Fruit fly (Drosophila melanogaster) whole organism, embryonic: ENCODE measurements around the gene CG13603.

Experiments used
- Atf-2 ChIP-seq: fragments of 200-800 bp; sonication (Bioruptor generic); optimal IDR thresholded peaks from 2 replicates; lab custom pipeline; 2016; ENCODE audit warnings: missing biosample characterization, missing genetic modification characterization
- Awh ChIP-seq: fragments of 200-800 bp; sonication (Bioruptor generic); IDR thresholded peaks from 2 replicates; pipeline ENCODE4, ENCODE4 v1.3.6; 2022; ENCODE audit warnings: missing biosample characterization, missing genetic modification characterization
- CG10462 ChIP-seq: fragments of 200-800 bp; sonication (Bioruptor generic); optimal IDR thresholded peaks from 2 replicates; lab custom pipeline; 2016; ENCODE audit warnings: missing biosample characterization, missing genetic modification characterization
- CG12219 ChIP-seq: fragments of 200-800 bp; sonication (Bioruptor generic); optimal IDR thresholded peaks from 3 replicates; lab custom pipeline; 2018; ENCODE audit warnings: missing biosample characterization, mild to moderate bottlenecking, missing genetic modification characterization
- CG12236 ChIP-seq: fragments of 200-800 bp; sonication (Bioruptor generic); optimal IDR thresholded peaks from 2 replicates; lab custom pipeline; 2016; ENCODE audit warnings: missing biosample characterization, missing genetic modification characterization
- CG12659 ChIP-seq: fragments of 200-800 bp; sonication (Bioruptor generic); optimal IDR thresholded peaks from 3 replicates; lab custom pipeline; 2017; ENCODE audit warnings: mild to moderate bottlenecking, missing biosample characterization, missing genetic modification reagents, missing genetic modification characterization
- CG12942 ChIP-seq: fragments of 200-800 bp; sonication (Bioruptor generic); optimal IDR thresholded peaks from 3 replicates; lab custom pipeline; 2016; ENCODE audit warnings: missing biosample characterization, missing genetic modification characterization
- CG14965 ChIP-seq: fragments of 200-800 bp; sonication (Bioruptor generic); optimal IDR thresholded peaks from 2 replicates; lab custom pipeline; 2016; ENCODE audit warnings: missing biosample characterization, missing genetic modification characterization, borderline replicate concordance
- CG15073 ChIP-seq: fragments of 200-800 bp; sonication (Bioruptor generic); optimal IDR thresholded peaks from 2 replicates; lab custom pipeline; 2016; ENCODE audit warnings: missing biosample characterization, missing genetic modification characterization
- CG17568 ChIP-seq: fragments of 200-800 bp; sonication (Bioruptor generic); optimal IDR thresholded peaks from 2 replicates; lab custom pipeline; 2018; ENCODE audit warnings: missing biosample characterization, mild to moderate bottlenecking, missing genetic modification characterization, moderate library complexity
- CG17912 ChIP-seq: fragments of 200-800 bp; sonication (Bioruptor generic); optimal IDR thresholded peaks from 2 replicates; lab custom pipeline; 2018; ENCODE audit warnings: missing biosample characterization, mild to moderate bottlenecking, missing genetic modification characterization
- CG1832 ChIP-seq: fragments of 200-800 bp; sonication (Bioruptor generic); optimal IDR thresholded peaks from 2 replicates; lab custom pipeline; 2017; ENCODE audit warnings: missing biosample characterization, mild to moderate bottlenecking, missing genetic modification characterization, inconsistent platforms
- CG34376 ChIP-seq: fragments of 200-800 bp; sonication (Bioruptor generic); optimal IDR thresholded peaks from 2 replicates; lab custom pipeline; 2018; ENCODE audit warnings: missing biosample characterization, mild to moderate bottlenecking, missing genetic modification characterization
- CG4820 ChIP-seq: fragments of 200-800 bp; sonication (Bioruptor generic); optimal IDR thresholded peaks from 3 replicates; lab custom pipeline; 2016; ENCODE audit warnings: missing biosample characterization, missing genetic modification characterization
- CG7372 ChIP-seq: fragments of 200-800 bp; sonication (Bioruptor generic); IDR thresholded peaks from 2 replicates; pipeline ENCODE4 v1.3.6; 2022; ENCODE audit warnings: missing biosample characterization, missing genetic modification characterization
- CG7839 ChIP-seq: fragments of 200-800 bp; sonication (Bioruptor generic); optimal IDR thresholded peaks from 3 replicates; lab custom pipeline; 2018; ENCODE audit warnings: missing biosample characterization, mild to moderate bottlenecking, missing genetic modification characterization, moderate library complexity
- CG7928 ChIP-seq: fragments of 200-800 bp; sonication (Bioruptor generic); optimal IDR thresholded peaks from 2 replicates; lab custom pipeline; 2017; ENCODE audit warnings: missing biosample characterization, mild to moderate bottlenecking, missing genetic modification characterization
- CG9215 ChIP-seq: fragments of 200-800 bp; sonication (Bioruptor generic); IDR thresholded peaks from 2 replicates; pipeline ENCODE4 v1.3.6; 2022; ENCODE audit warnings: missing biosample characterization, missing genetic modification characterization
- CTCF ChIP-seq: fragments of 200-800 bp; sonication (Bioruptor generic); optimal IDR thresholded peaks from 2 replicates; lab custom pipeline; 2017; ENCODE audit warnings: missing biosample characterization, mild to moderate bottlenecking, missing genetic modification characterization, moderate library complexity
- D19A ChIP-seq: fragments of 200-800 bp; optimal IDR thresholded peaks from 3 replicates; lab custom pipeline; 2019; ENCODE audit warnings: missing biosample characterization, mild to moderate bottlenecking, missing genetic modification characterization, moderate library complexity
- GATAe ChIP-seq: fragments of 200-800 bp; sonication (Bioruptor generic); conservative IDR thresholded peaks from 2 replicates; pipeline ENCODE4 v1.3.6; 2022; ENCODE audit warnings: missing biosample characterization, missing genetic modification characterization
- Hr51 ChIP-seq, 2 experiments: fragments of 200-800 bp; sonication (Bioruptor generic); optimal IDR thresholded peaks; 2 replicates in 1 of 2; 3 replicates in 1 of 2; lab custom pipeline; 2016 to 2018; ENCODE audit warnings: missing biosample characterization in 2 of 2, missing genetic modification characterization in 2 of 2, mild to moderate bottlenecking in 1 of 2, moderate library complexity in 1 of 2
- MBD-R2 ChIP-seq: fragments of 200-800 bp; sonication (Bioruptor generic); IDR thresholded peaks from 2 replicates; pipeline ENCODE4 v1.3.6; 2022; ENCODE audit warnings: missing biosample characterization, missing genetic modification characterization
- MTF-1 ChIP-seq: fragments of 200-800 bp; sonication (Bioruptor generic); optimal IDR thresholded peaks from 2 replicates; lab custom pipeline; 2018; ENCODE audit warnings: missing biosample characterization, mild to moderate bottlenecking, missing genetic modification characterization, borderline replicate concordance
- Med ChIP-seq: fragments of 200-800 bp; sonication (Bioruptor generic); peaks from one replicate; lab custom pipeline; 2016; ENCODE audit warnings: missing biosample characterization, missing genetic modification characterization, mild to moderate bottlenecking, inconsistent platforms, moderate library complexity
- NC2β ChIP-seq: fragments of 200-800 bp; sonication (Bioruptor generic); optimal IDR thresholded peaks from 2 replicates; lab custom pipeline; 2016; ENCODE audit warnings: missing biosample characterization, missing genetic modification characterization
- Side ChIP-seq: fragments of 200-800 bp; sonication (Bioruptor generic); optimal IDR thresholded peaks from 2 replicates; lab custom pipeline; 2016; ENCODE audit warnings: missing biosample characterization, missing genetic modification characterization
- Sox100B ChIP-seq: fragments of 200-800 bp; sonication (Bioruptor generic); optimal IDR thresholded peaks from 3 replicates; lab custom pipeline; 2018; ENCODE audit warnings: missing biosample characterization, mild to moderate bottlenecking, missing genetic modification characterization
- Vsx1 ChIP-seq: fragments of 200-800 bp; sonication (Bioruptor generic); optimal IDR thresholded peaks from 2 replicates; lab custom pipeline; 2017; ENCODE audit warnings: missing biosample characterization, mild to moderate bottlenecking, missing genetic modification characterization, missing genetic modification reagents
- al ChIP-seq: fragments of 200-800 bp; sonication (Bioruptor generic); IDR thresholded peaks from 2 replicates; pipeline ENCODE4 v1.3.6; 2022; ENCODE audit warnings: missing biosample characterization, missing genetic modification characterization
- ap ChIP-seq: fragments of 200-800 bp; sonication (Bioruptor generic); IDR thresholded peaks from 2 replicates; pipeline ENCODE4 v1.3.6; 2022; ENCODE audit warnings: missing biosample characterization, missing genetic modification characterization
- ato ChIP-seq: fragments of 200-800 bp; sonication (Bioruptor generic); IDR thresholded peaks from 2 replicates; pipeline ENCODE4 v1.3.6; 2022; ENCODE audit warnings: missing biosample characterization, missing genetic modification characterization; ENCODE audit not compliant: partially characterized antibody
- corto ChIP-seq: fragments of 200-800 bp; sonication (Bioruptor generic); optimal IDR thresholded peaks from 2 replicates; lab custom pipeline; 2016; ENCODE audit warnings: missing biosample characterization, mild to moderate bottlenecking, missing genetic modification characterization, moderate library complexity
- dan ChIP-seq: fragments of 200-800 bp; sonication (Bioruptor generic); IDR thresholded peaks from 2 replicates; pipeline ENCODE4 v1.3.6; 2022; ENCODE audit warnings: missing biosample characterization, missing genetic modification characterization
- dm ChIP-seq: fragments of 200-800 bp; sonication (Bioruptor generic); optimal IDR thresholded peaks from 3 replicates; lab custom pipeline; 2016; ENCODE audit warnings: missing biosample characterization, missing genetic modification characterization
- dmrt11E ChIP-seq: fragments of 200-800 bp; sonication (Bioruptor generic); optimal IDR thresholded peaks from 3 replicates; lab custom pipeline; 2018; ENCODE audit warnings: missing biosample characterization, mild to moderate bottlenecking, missing genetic modification characterization, moderate library complexity
- ftz-f1 ChIP-seq: fragments of 200-800 bp; sonication (Bioruptor generic); optimal IDR thresholded peaks from 2 replicates; lab custom pipeline; 2016; ENCODE audit warnings: missing biosample characterization, missing genetic modification characterization
- gt ChIP-seq: fragments of 200-800 bp; sonication (Bioruptor generic); IDR thresholded peaks from 2 replicates; pipeline ENCODE4 v1.3.6; 2022; ENCODE audit warnings: missing biosample characterization, missing genetic modification characterization
- h ChIP-seq: fragments of >200 bp; optimal IDR thresholded peaks from 2 replicates; lab custom pipeline; 2017
- hkb ChIP-seq, 2 experiments: fragments of 200-800 bp in 1 of 2; fragments of >200 bp in 1 of 2; sonication (Bioruptor generic) in 1 of 2; IDR thresholded peaks in 1 of 2; optimal IDR thresholded peaks in 1 of 2; 2 replicates each; pipeline versions ENCODE4 v1.3.6 to Lab custom; 2017 to 2022; ENCODE audit warnings: missing biosample characterization in 1 of 2, missing genetic modification characterization in 1 of 2
- inv ChIP-seq: fragments of 200-800 bp; sonication (Bioruptor generic); IDR thresholded peaks from 2 replicates; pipeline ENCODE4 v1.3.6; 2022; ENCODE audit warnings: missing biosample characterization, missing genetic modification characterization; ENCODE audit not compliant: partially characterized antibody
- jigr1 ChIP-seq: fragments of 200-800 bp; sonication (Bioruptor generic); IDR thresholded peaks from 3 replicates; pipeline ENCODE4 v1.3.6; 2022; ENCODE audit warnings: missing biosample characterization, missing genetic modification characterization
- p53 ChIP-seq: fragments of 200-800 bp; sonication (Bioruptor generic); optimal IDR thresholded peaks from 2 replicates; lab custom pipeline; 2016; ENCODE audit warnings: missing biosample characterization, missing genetic modification characterization
- pzg ChIP-seq: fragments of 200-800 bp; sonication (Bioruptor generic); optimal IDR thresholded peaks from 3 replicates; lab custom pipeline; 2018; ENCODE audit warnings: missing biosample characterization, mild to moderate bottlenecking, missing genetic modification characterization, moderate library complexity
- row ChIP-seq: fragments of 200-800 bp; sonication (Bioruptor generic); IDR thresholded peaks from 3 replicates; pipeline ENCODE4 v1.3.6; 2022; ENCODE audit warnings: missing biosample characterization, missing genetic modification characterization
- sima ChIP-seq: fragments of 200-800 bp; sonication (Bioruptor generic); optimal IDR thresholded peaks from 2 replicates; lab custom pipeline; 2016; ENCODE audit warnings: missing biosample characterization, missing genetic modification characterization
- ttk ChIP-seq: fragments of 200-800 bp; sonication (Bioruptor generic); IDR thresholded peaks from 2 replicates; pipeline ENCODE4 v2.1.2; 2022; ENCODE audit warnings: missing biosample characterization, missing genetic modification characterization
- vvl ChIP-seq: fragments of 200-800 bp; sonication (Bioruptor generic); IDR thresholded peaks from 2 replicates; pipeline ENCODE4 v1.3.6; 2022; ENCODE audit warnings: missing biosample characterization, missing genetic modification characterization
- wor ChIP-seq: fragments of 200-800 bp; sonication (Bioruptor generic); IDR thresholded peaks from 2 replicates; pipeline ENCODE4 v1.3.6; 2022; ENCODE audit warnings: missing biosample characterization, missing genetic modification characterization

Gene CG13603

DNA sequence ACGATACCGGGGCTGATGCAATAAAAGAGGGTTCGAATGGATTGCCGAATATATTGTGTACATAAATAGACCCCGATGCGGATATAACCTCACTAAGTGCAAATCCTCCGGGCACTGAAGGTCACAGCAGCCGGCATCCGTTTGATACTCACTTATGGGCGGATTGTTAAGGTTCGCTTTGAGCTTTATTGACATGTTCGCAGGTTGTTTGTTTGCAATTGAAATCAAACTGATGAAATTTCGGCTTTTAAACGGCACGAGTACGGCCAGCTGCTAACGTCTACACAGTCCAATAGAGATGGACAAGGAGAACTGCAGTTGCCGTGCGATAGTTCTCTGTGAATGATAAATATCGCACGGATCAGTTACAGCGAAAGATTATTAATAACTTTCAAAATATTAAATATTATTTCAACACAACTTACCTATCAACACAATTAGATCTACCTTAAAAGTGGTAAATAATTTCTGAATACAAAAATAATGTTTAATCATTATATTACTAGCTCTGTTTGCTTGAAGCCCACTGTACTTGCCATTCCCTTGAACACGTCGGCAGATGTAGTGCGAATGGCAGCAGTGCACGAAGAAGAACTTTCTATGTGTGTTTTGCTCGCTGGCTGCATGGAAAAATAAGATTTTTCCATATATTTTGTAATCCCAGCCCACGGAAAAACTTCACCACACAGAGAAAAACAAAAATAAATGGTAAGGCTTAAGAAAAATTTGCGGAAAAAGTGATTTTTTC is 28.1 kb downstream of the CG13603 start, which contains the start of the genes GluProRS and AP-1sigma (continued):
- TF ChIP-seq ap, result peak; percentile 94
- peak; percentile 58 for TF ChIP-seq p53 (GFP tag; lab: Kevin White, UChicago)
- peak; percentile 88 for TF ChIP-seq gt (GFP tag; lab: Robert Waterston, UW)
- TF ChIP-seq CG4820 (GFP tag; lab: Kevin White, UChicago), result peak; percentile 92
- peak; percentile 82 for TF ChIP-seq Sox100B (GFP tag; lab: Kevin White, UChicago)
- peak; percentile 16 for TF ChIP-seq hkb (optimal IDR thresholded peaks at IDR 0.05; lab: Kevin White, UChicago)
- peak; percentile 93 for TF ChIP-seq hkb (GFP tag; IDR thresholded peaks at IDR 0.05; lab: Robert Waterston, UW)
- TF ChIP-seq CG12659 (GFP tag; lab: Kevin White, UChicago), result peak; percentile 94
- peak; percentile 80 for TF ChIP-seq Vsx1 (GFP tag; lab: Kevin White, UChicago)
- peak; percentile 93 for TF ChIP-seq wor (GFP tag; lab: Robert Waterston, UW)
- peak; percentile 73 for TF ChIP-seq D19A (tag; lab: Kevin White, UChicago)
- TF ChIP-seq dan, result peak; percentile 93
- TF ChIP-seq ato, result peak; percentile 67
- peak; percentile 46 for TF ChIP-seq CG12236 (GFP tag; lab: Kevin White, UChicago)
- peak; percentile 94 for TF ChIP-seq al
- TF ChIP-seq Hr51 (GFP tag; optimal IDR thresholded peaks at IDR 0.05; lab: Kevin White, UChicago), result peak; percentile 84 to 88
- TF ChIP-seq NC2β, result peak; percentile 63
- TF ChIP-seq CG12219 (GFP tag; lab: Kevin White, UChicago), result peak; percentile 68
- TF ChIP-seq CG1832 (GFP tag; lab: Kevin White, UChicago), result no peak
- peak; percentile 48 for TF ChIP-seq CG15073
- TF ChIP-seq GATAe (GFP tag; lab: Robert Waterston, UW), result peak; percentile 83
- TF ChIP-seq sima, result peak; percentile 39
- TF ChIP-seq h (lab: Kevin White, UChicago), result no peak
- TF ChIP-seq dmrt11E (tag; lab: Kevin White, UChicago), result peak; percentile 89
- peak; percentile 89 for TF ChIP-seq jigr1
- TF ChIP-seq CTCF, result no peak
- TF ChIP-seq Side (GFP tag; lab: Kevin White, UChicago), result peak; percentile 60
- TF ChIP-seq pzg (GFP tag; lab: Kevin White, UChicago), result peak; percentile 78
- peak; percentile 79 for TF ChIP-seq dm (GFP tag; lab: Kevin White, UChicago)
- peak; percentile 44 for TF ChIP-seq CG7928 (GFP tag; lab: Kevin White, UChicago)
- peak; percentile 39 for TF ChIP-seq CG17912 (GFP tag; lab: Kevin White, UChicago)
- TF ChIP-seq CG14965 (GFP tag; lab: Kevin White, UChicago), result peak; percentile 0
- TF ChIP-seq ttk, result peak; percentile 95
- no peak for TF ChIP-seq CG17568 (GFP tag; lab: Kevin White, UChicago)
- TF ChIP-seq row (GFP tag; lab: Robert Waterston, UW), result peak; percentile 99
- TF ChIP-seq CG12942 (GFP tag; lab: Kevin White, UChicago), result peak; percentile 92
- TF ChIP-seq CG7839 (tag; lab: Kevin White, UChicago), result peak; percentile 89
- TF ChIP-seq Awh (GFP tag; lab: Robert Waterston, UW), result peak; percentile 93
- peak; percentile 59 for TF ChIP-seq MTF-1 (GFP tag; lab: Kevin White, UChicago)
- TF ChIP-seq corto, result peak; percentile 79
- TF ChIP-seq CG7372 (GFP tag; lab: Robert Waterston, UW), result peak; percentile 94
- peak; percentile 74 for TF ChIP-seq Atf-2 (GFP tag; lab: Kevin White, UChicago)
- peak; percentile 95 for TF ChIP-seq CG9215 (GFP tag; lab: Robert Waterston, UW)
- peak; percentile 98 for TF ChIP-seq Med
- TF ChIP-seq CG34376 (GFP tag; lab: Kevin White, UChicago), result peak; percentile 67
- TF ChIP-seq ftz-f1 (GFP tag; lab: Kevin White, UChicago), result peak; percentile 80
- TF ChIP-seq CG10462 (GFP tag; lab: Kevin White, UChicago), result peak; percentile 75
- peak; percentile 98 for TF ChIP-seq vvl (GFP tag; lab: Robert Waterston, UW)
- peak; percentile 91 for TF ChIP-seq inv (GFP tag; lab: Robert Waterston, UW)
- TF ChIP-seq MBD-R2 (GFP tag; lab: Robert Waterston, UW), result peak; percentile 95
